Fruit fly (Drosophila melanogaster) whole organism, pupa: ENCODE measurements around the gene Mink.
A peak's percentile ranks its signal among the peaks of the same experiment; 100 is the strongest.

Experiments
- CG10348 ChIP-seq: fragments of 200-800 bp; sonication (Bioruptor generic); IDR thresholded peaks from 2 replicates; pipeline ENCODE4 v1.3.6; 2022; ENCODE audit warnings: missing biosample characterization, missing genetic modification characterization
- CG12605 ChIP-seq: fragments of 200-800 bp; sonication (Bioruptor generic); IDR thresholded peaks from 2 replicates; pipeline ENCODE4 v1.3.6; 2022; ENCODE audit warnings: missing biosample characterization, missing genetic modification characterization
- CG13204 ChIP-seq: fragments of 200-800 bp; sonication (Bioruptor generic); optimal IDR thresholded peaks from 2 replicates; lab custom pipeline; 2018; ENCODE audit warnings: missing biosample characterization, mild to moderate bottlenecking, missing genetic modification characterization, moderate library complexity
- CG14655 ChIP-seq: fragments of 200-800 bp; sonication (Bioruptor generic); optimal IDR thresholded peaks from 3 replicates; lab custom pipeline; 2017; ENCODE audit warnings: mild to moderate bottlenecking, missing biosample characterization, missing genetic modification reagents, missing genetic modification characterization
- CG15710 ChIP-seq: fragments of 200-800 bp; sonication (Bioruptor generic); optimal IDR thresholded peaks from 2 replicates; lab custom pipeline; 2018; ENCODE audit warnings: missing biosample characterization, mild to moderate bottlenecking, missing genetic modification characterization, moderate library complexity
- CG17806 ChIP-seq: fragments of 200-800 bp; sonication (Bioruptor generic); optimal IDR thresholded peaks from 2 replicates; lab custom pipeline; 2018; ENCODE audit warnings: missing biosample characterization, mild to moderate bottlenecking, missing genetic modification characterization, moderate library complexity
- CG32121 ChIP-seq: fragments of 200-800 bp; sonication (Bioruptor generic); IDR thresholded peaks from 2 replicates; pipeline ENCODE4 v1.3.6; 2022; ENCODE audit warnings: missing biosample characterization, missing genetic modification characterization
- CG34367 ChIP-seq: fragments of 200-800 bp; sonication (Bioruptor generic); optimal IDR thresholded peaks from 2 replicates; lab custom pipeline; 2018; ENCODE audit warnings: missing biosample characterization, mild to moderate bottlenecking, missing genetic modification characterization
- CG4496 ChIP-seq: fragments of 200-800 bp; sonication (Bioruptor generic); IDR thresholded peaks from 3 replicates; pipeline ENCODE4 v1.3.6; 2022; ENCODE audit warnings: missing biosample characterization, missing genetic modification characterization
- CG8159 ChIP-seq: fragments of 200-800 bp; sonication (Bioruptor generic); optimal IDR thresholded peaks from 3 replicates; lab custom pipeline; 2018; ENCODE audit warnings: missing biosample characterization, mild to moderate bottlenecking, missing genetic modification characterization, moderate library complexity
- CG8301 ChIP-seq: fragments of 200-800 bp; sonication (Bioruptor generic); optimal IDR thresholded peaks from 2 replicates; lab custom pipeline; 2018; ENCODE audit warnings: missing biosample characterization, mild to moderate bottlenecking, missing genetic modification characterization
- CG9948 ChIP-seq: fragments of 200-800 bp; sonication (Bioruptor generic); optimal IDR thresholded peaks from 2 replicates; lab custom pipeline; 2018; ENCODE audit warnings: missing biosample characterization, mild to moderate bottlenecking, missing genetic modification characterization, moderate library complexity
- D1 ChIP-seq: fragments of 200-800 bp; sonication (Bioruptor generic); optimal IDR thresholded peaks from 2 replicates; lab custom pipeline; 2018; ENCODE audit warnings: missing biosample characterization, mild to moderate bottlenecking, missing genetic modification characterization, moderate library complexity
- EcR ChIP-seq: fragments of 200-800 bp; sonication (Bioruptor generic); optimal IDR thresholded peaks from 3 replicates; lab custom pipeline; 2019; ENCODE audit warnings: missing biosample characterization, missing genetic modification characterization, mild to moderate bottlenecking, moderate library complexity, missing genetic modification reagents
- Ets98B ChIP-seq: fragments of 200-800 bp; sonication (Bioruptor generic); IDR thresholded peaks from 2 replicates; pipeline ENCODE4 v1.3.6; 2022; ENCODE audit warnings: missing biosample characterization, missing genetic modification characterization
- Pif1A ChIP-seq: fragments of 200-800 bp; sonication (Bioruptor generic); optimal IDR thresholded peaks from 3 replicates; lab custom pipeline; 2016; ENCODE audit warnings: missing biosample characterization, missing genetic modification characterization
- Pif1B ChIP-seq: fragments of 200-800 bp; sonication (Bioruptor generic); optimal IDR thresholded peaks from 3 replicates; lab custom pipeline; 2016; ENCODE audit warnings: missing biosample characterization, missing genetic modification characterization
- Snoo ChIP-seq: fragments of 200-800 bp; sonication (Bioruptor generic); optimal IDR thresholded peaks from 3 replicates; lab custom pipeline; 2017; ENCODE audit warnings: missing biosample characterization, mild to moderate bottlenecking, missing genetic modification characterization, inconsistent platforms
- fd96Ca ChIP-seq: fragments of 200-800 bp; sonication (Bioruptor generic); IDR thresholded peaks from 3 replicates; pipeline ENCODE4 v1.3.6; 2022; ENCODE audit warnings: missing biosample characterization, missing genetic modification characterization
- gl ChIP-seq: fragments of 200-800 bp; sonication (Bioruptor generic); optimal IDR thresholded peaks from 2 replicates; lab custom pipeline; 2018; ENCODE audit warnings: missing biosample characterization, mild to moderate bottlenecking, missing genetic modification characterization
- rn ChIP-seq: fragments of 200-800 bp; sonication (Bioruptor generic); IDR thresholded peaks from 2 replicates; pipeline ENCODE4 v1.3.6; 2022; ENCODE audit warnings: missing biosample characterization, missing genetic modification characterization

Mink gene

dm6 chr3R:24910097-24910496 lies 12.2 kb upstream of the Mink start:
- TF ChIP-seq CG12605 (GFP tag; lab: Robert Waterston, UW), result peak; percentile 54; the same call in 1 of the 2 replicates
- TF ChIP-seq CG17806 (tag; lab: Kevin White, UChicago), result peak; percentile 41
- TF ChIP-seq Pif1A (GFP tag; lab: Kevin White, UChicago), result no peak
- TF ChIP-seq Ets98B (GFP tag; lab: Robert Waterston, UW), result peak; percentile 86
- no peak for TF ChIP-seq D1
- no peak for TF ChIP-seq CG13204 (GFP tag; lab: Kevin White, UChicago)
- TF ChIP-seq CG8301, result peak; percentile 66
- no peak for TF ChIP-seq Snoo (tag; lab: Kevin White, UChicago)
- no peak for TF ChIP-seq CG14655 (GFP tag; lab: Kevin White, UChicago)
- TF ChIP-seq CG34367 (tag; lab: Kevin White, UChicago), result peak; percentile 2
- TF ChIP-seq rn (GFP tag; lab: Robert Waterston, UW), result peak; percentile 65
- no peak for TF ChIP-seq CG10348 (GFP tag; lab: Robert Waterston, UW)
- peak; percentile 23 for TF ChIP-seq CG15710 (tag; lab: Kevin White, UChicago)
- TF ChIP-seq gl (tag; lab: Kevin White, UChicago), result no peak
- TF ChIP-seq CG8159 (tag; lab: Kevin White, UChicago), result peak; percentile 39
- peak; percentile 86 for TF ChIP-seq CG4496 (GFP tag; lab: Robert Waterston, UW)
- no peak for TF ChIP-seq CG9948
- no peak for TF ChIP-seq EcR (GFP tag; lab: Kevin White, UChicago)
- TF ChIP-seq CG32121 (GFP tag; lab: Robert Waterston, UW), result peak; percentile 87
- peak; percentile 77; the same call in 2 of the 3 replicates for TF ChIP-seq fd96Ca (GFP tag; lab: Robert Waterston, UW)
- peak; percentile 50 for TF ChIP-seq Pif1B

dm6 chr3R:24914864-24915263 lies 7.4 kb upstream of the Mink start:
- TF ChIP-seq CG32121 (GFP tag; lab: Robert Waterston, UW) (no peak), Ets98B (GFP tag; lab: Robert Waterston, UW) (no peak), CG8159 (tag; lab: Kevin White, UChicago) (no peak), CG13204 (GFP tag; lab: Kevin White, UChicago) (no peak), CG12605 (GFP tag; lab: Robert Waterston, UW) (no peak), CG14655 (GFP tag; lab: Kevin White, UChicago) (no peak), Pif1A (GFP tag; lab: Kevin White, UChicago) (no peak), EcR (GFP tag; lab: Kevin White, UChicago) (no peak), CG17806 (tag; lab: Kevin White, UChicago) (no peak), CG9948 (no peak), CG4496 (GFP tag; lab: Robert Waterston, UW) (no peak), CG10348 (GFP tag; lab: Robert Waterston, UW) (no peak)

- no peak for TF ChIP-seq CG12605 (GFP tag; lab: Robert Waterston, UW)
- no peak for TF ChIP-seq rn (GFP tag; lab: Robert Waterston, UW)
- no peak for TF ChIP-seq EcR (GFP tag; lab: Kevin White, UChicago)
- peak; percentile 41 for TF ChIP-seq Ets98B (GFP tag; lab: Robert Waterston, UW)
- no peak for TF ChIP-seq CG13204 (GFP tag; lab: Kevin White, UChicago)
- no peak for TF ChIP-seq D1
- no peak for TF ChIP-seq Pif1B
- TF ChIP-seq CG14655 (GFP tag; lab: Kevin White, UChicago), result no peak
- peak; percentile 62; the same call in 1 of the 2 replicates for TF ChIP-seq CG32121 (GFP tag; lab: Robert Waterston, UW)
- peak; percentile 51 for TF ChIP-seq CG15710 (tag; lab: Kevin White, UChicago)
- TF ChIP-seq CG4496 (GFP tag; lab: Robert Waterston, UW), result peak; percentile 75; the same call in 2 of the 3 replicates
- TF ChIP-seq CG8301, result no peak
- TF ChIP-seq CG9948, result peak; percentile 57
- TF ChIP-seq gl (tag; lab: Kevin White, UChicago), result no peak
- TF ChIP-seq fd96Ca (GFP tag; lab: Robert Waterston, UW), result peak; percentile 30; the same call in 1 of the 3 replicates
- TF ChIP-seq CG17806 (tag; lab: Kevin White, UChicago), result peak; percentile 29
- no peak for TF ChIP-seq CG10348 (GFP tag; lab: Robert Waterston, UW)
- peak; percentile 58 for TF ChIP-seq Snoo (tag; lab: Kevin White, UChicago)
- no peak for TF ChIP-seq CG34367 (tag; lab: Kevin White, UChicago)
- TF ChIP-seq Pif1A (GFP tag; lab: Kevin White, UChicago), result no peak
- TF ChIP-seq, all 21 proteins: peak for 8
These were observed 4.2 kb upstream of the Mink start, which contains the start of the genes PIG-S, sud1 and CG11168 for dm6 chr3R:24917814-24918636. TSS of gene PIG-S (minus strand) at chr3R:24917864. TSS of gene sud1 (minus strand) at chr3R:24917864. TSS of gene CG11168 (plus strand) at chr3R:24918106.

DNA sequence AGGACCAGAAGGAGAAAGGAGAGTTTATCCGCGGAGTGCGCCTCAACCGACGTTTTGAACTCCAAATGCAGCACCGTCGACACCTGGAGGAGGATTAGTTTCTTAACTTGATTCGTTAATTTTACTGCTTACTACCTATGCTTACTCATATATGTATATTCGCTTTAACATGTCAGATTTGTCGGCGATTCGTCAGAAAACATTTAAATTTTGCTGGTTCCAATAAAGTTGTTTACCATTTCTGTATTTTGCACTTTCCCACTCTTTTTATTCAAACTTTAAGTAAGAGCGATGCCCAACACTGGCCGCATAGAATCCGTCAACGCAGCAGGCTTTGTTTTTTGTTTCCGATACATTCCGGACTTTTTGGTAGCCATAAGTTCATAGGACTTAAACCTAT lies 2.6 kb downstream of the Mink start, which contains the start of gene Trf4-2:
Gene Trf4-2 (plus strand): TSS at position 301 of the 400 bp plus-strand sequence.
- TF ChIP-seq Ets98B (GFP tag; lab: Robert Waterston, UW), result no peak
- no peak for TF ChIP-seq gl (tag; lab: Kevin White, UChicago)
- TF ChIP-seq CG34367 (tag; lab: Kevin White, UChicago), result no peak
- no peak for TF ChIP-seq CG32121 (GFP tag; lab: Robert Waterston, UW)
- TF ChIP-seq Pif1B, result no peak
- TF ChIP-seq D1, result no peak
- TF ChIP-seq, all 21 proteins: peak for 0

DNA sequence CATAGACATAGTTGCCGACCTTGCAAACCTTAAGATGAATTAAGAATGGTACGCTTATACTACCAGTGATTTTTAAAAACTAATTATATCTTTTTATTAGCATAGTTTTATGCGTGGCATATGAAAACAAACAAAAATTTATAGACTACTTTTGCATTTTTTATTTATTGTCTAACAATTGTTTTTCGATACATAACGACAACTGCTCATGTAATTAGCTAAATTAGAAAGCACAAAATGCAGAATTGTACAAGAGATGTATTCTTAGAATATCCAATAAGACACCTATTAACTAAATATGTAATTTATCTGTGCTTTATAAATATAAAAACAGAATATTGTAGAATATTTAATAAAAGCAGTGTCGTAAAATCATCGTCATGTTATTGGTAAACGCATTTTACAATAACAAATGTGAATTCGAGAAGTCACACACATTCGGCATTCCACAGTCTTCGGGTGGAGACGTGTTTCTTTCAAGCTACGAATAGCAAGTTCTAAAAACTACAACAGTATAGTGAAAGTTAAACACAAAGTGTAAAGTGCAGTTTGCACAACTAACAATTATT lies 4.6 kb downstream of the Mink start:
- TF ChIP-seq CG9948 (no peak), CG13204 (GFP tag; lab: Kevin White, UChicago) (no peak), CG8301 (no peak), Ets98B (GFP tag; lab: Robert Waterston, UW) (no peak), EcR (GFP tag; lab: Kevin White, UChicago) (no peak), Pif1A (GFP tag; lab: Kevin White, UChicago) (no peak), CG34367 (tag; lab: Kevin White, UChicago) (no peak), rn (GFP tag; lab: Robert Waterston, UW) (no peak), fd96Ca (GFP tag; lab: Robert Waterston, UW) (no peak), CG17806 (tag; lab: Kevin White, UChicago) (no peak), CG12605 (GFP tag; lab: Robert Waterston, UW) (no peak), CG14655 (GFP tag; lab: Kevin White, UChicago) (no peak), CG32121 (GFP tag; lab: Robert Waterston, UW) (no peak), CG10348 (GFP tag; lab: Robert Waterston, UW) (no peak), Snoo (tag; lab: Kevin White, UChicago) (no peak), D1 (no peak), gl (tag; lab: Kevin White, UChicago) (no peak), CG4496 (GFP tag; lab: Robert Waterston, UW) (no peak)
